Fruit fly (Drosophila melanogaster): ENCODE results near the gene CG16888.

DNA sequence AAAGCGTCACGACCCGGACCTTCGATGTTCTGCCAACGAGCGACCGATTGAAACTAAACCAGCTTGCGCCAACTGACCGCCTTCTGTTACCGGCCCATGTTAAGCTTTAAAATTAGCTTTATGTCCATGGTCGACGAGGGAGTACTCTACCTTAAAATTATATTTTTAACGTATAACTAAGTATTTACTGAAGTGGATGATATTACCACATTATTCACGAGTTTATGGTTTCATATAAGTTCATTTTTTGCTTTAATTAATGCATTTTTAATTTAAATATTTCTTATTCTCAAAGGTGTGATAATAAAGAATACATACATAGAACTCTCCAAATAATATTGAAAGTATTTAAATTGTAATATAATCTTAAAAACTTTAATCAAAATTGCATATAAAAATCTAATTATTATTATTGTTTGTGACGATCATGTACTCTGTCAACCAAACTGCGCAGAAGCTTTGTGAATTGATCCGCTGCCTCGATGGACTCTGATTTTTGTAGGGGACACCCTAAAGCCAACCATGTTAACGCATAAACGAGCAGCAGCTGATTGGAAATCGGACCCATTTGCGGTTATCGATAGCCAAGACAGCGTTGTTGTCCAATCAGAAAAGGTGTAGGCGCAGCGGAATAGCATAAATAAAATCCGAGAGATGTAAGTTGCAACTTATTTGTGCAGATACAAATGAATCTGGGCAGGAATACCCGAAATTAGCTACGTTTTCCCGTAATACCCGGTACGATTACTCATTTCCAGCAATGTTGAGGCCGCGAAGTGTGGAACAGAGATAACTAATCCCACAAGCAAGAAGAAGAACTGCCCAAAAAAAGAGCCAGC, 32.7 kb downstream of the CG16888 start, which contains the start of the genes CG9008 and p38b:
- no peak for TF ChIP-seq da (GFP tag; optimal IDR thresholded peaks at IDR 0.05)
- TF ChIP-seq Lpt (GFP tag; optimal IDR thresholded peaks at IDR 0.05), result no peak
- TF ChIP-seq gro (GFP tag; optimal IDR thresholded peaks at IDR 0.05), result no peak
- TF ChIP-seq Spps (tag; optimal IDR thresholded peaks at IDR 0.05), result peak; percentile 50
- TF ChIP-seq dm (GFP tag; optimal IDR thresholded peaks at IDR 0.05), result no peak
- peak; percentile 93 for TF ChIP-seq Meics (GFP tag; optimal IDR thresholded peaks at IDR 0.05)
- peak; percentile 72 for TF ChIP-seq lmd (GFP tag; IDR thresholded peaks at IDR 0.05)
- peak; percentile 53 for TF ChIP-seq trem (tag; optimal IDR thresholded peaks at IDR 0.05)

All from whole organism, embryonic.